Fruit fly (Drosophila melanogaster): ENCODE data around the gene CG42714.

CG42714 gene

DNA sequence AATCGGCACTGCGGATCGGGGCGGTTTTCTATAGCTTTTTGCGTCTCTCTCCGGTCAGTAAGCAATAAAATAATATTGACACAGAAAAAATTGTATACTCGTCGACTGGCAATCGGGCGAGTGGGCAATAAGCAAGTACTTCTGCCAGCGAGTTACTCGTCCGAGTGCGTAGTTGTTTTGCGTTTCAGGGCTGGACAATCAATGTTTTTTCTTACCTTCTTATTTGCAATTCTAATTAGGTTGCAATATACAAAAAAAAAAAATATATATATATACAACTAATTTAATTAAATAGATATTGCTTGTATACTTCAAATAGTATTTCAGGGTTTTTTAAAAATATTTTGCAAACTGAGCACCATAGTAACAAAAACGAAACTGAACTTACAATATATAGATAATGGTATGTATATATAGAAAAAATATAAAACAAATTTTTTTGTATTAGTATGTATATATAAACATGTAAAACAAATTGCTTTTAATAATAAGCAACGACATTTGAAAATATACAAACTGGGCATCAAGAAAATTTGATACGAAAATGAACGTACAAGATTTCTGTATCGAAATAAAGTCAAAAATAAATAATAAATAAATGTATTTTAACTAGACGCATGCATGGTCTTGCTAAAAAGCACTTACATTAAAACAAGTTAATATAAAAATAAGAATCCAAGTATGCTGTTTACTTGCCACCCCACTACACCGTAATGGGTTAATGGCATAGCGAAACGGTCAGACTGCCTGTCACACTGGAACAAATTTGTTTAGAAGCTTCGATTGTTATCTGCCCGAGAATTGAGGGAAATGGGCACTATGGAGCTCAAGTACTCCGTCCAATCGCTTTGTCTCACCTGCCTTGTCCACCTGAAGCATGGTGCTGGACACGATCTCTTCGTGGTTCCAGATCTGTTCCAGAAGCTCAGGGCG, 44.6 kb downstream of the CG42714 start, which contains the start of the genes D19A and CG7386 (continued):
- TF ChIP-seq CG4617 (GFP tag; optimal IDR thresholded peaks at IDR 0.05; ENCODE audit: borderline replicate concordance) (peak; percentile 7), CG7928 (GFP tag; optimal IDR thresholded peaks at IDR 0.05) (peak; percentile 89), btn (GFP tag; optimal IDR thresholded peaks at IDR 0.05) (no peak), CG11696 (GFP tag; IDR thresholded peaks at IDR 0.05) (peak; percentile 38), NC2α (GFP tag; optimal IDR thresholded peaks at IDR 0.05) (no peak), slbo (GFP tag; IDR thresholded peaks at IDR 0.05) (peak; percentile 86), ash1 (GFP tag; optimal IDR thresholded peaks at IDR 0.05) (no peak), rib (GFP tag; IDR thresholded peaks at IDR 0.05) (no peak), Mes4 (GFP tag; optimal IDR thresholded peaks at IDR 0.05) (no peak), CG13894 (tag; optimal IDR thresholded peaks at IDR 0.05) (peak; percentile 34), CG32772 (GFP tag; IDR thresholded peaks at IDR 0.05) (peak; percentile 46; the same call in 1 of the 2 replicates), repo (GFP tag; optimal IDR thresholded peaks at IDR 0.05) (peak; percentile 6), CG3847 (GFP tag; IDR thresholded peaks at IDR 0.05) (peak; percentile 51), CG3281 (GFP tag; optimal IDR thresholded peaks at IDR 0.05) (peak; percentile 38), Dp (GFP tag; optimal IDR thresholded peaks at IDR 0.05) (no peak), CG17829 (tag; optimal IDR thresholded peaks at IDR 0.05) (peak; percentile 64), gsb-n (tag; optimal IDR thresholded peaks at IDR 0.05) (peak; percentile 51), CG2712 (tag; optimal IDR thresholded peaks at IDR 0.05) (peak; percentile 70), Deaf1 (tag; optimal IDR thresholded peaks at IDR 0.05) (no peak), knrl (GFP tag; IDR thresholded peaks at IDR 0.05; ENCODE audit: partially characterized antibody) (peak; percentile 39; the same call in 2 of the 3 replicates), slou (GFP tag; optimal IDR thresholded peaks at IDR 0.05) (peak; percentile 28), CG12744 (GFP tag; optimal IDR thresholded peaks at IDR 0.05) (no peak), CG7357 (GFP tag; IDR thresholded peaks at IDR 0.05) (no peak), nau (GFP tag; optimal IDR thresholded peaks at IDR 0.05) (no peak), NC2β (GFP tag; optimal IDR thresholded peaks at IDR 0.05) (peak; percentile 31), Atf3 (GFP tag; optimal IDR thresholded peaks at IDR 0.05) (no peak), ranshi (GFP tag; IDR thresholded peaks at IDR 0.05) (peak; percentile 53), Usf (GFP tag; optimal IDR thresholded peaks at IDR 0.05) (no peak), CG3995 (GFP tag; optimal IDR thresholded peaks at IDR 0.05) (no peak), H2.0 (GFP tag; IDR thresholded peaks at IDR 0.05) (peak; percentile 59), zen2 (GFP tag; IDR thresholded peaks at IDR 0.05; ENCODE audit: partially characterized antibody) (no peak), phol (tag; optimal IDR thresholded peaks at IDR 0.05) (peak; percentile 61), CG13424 (tag; optimal IDR thresholded peaks at IDR 0.05) (peak; percentile 68), jigr1 (GFP tag; IDR thresholded peaks at IDR 0.05) (no peak), CG14860 (GFP tag; IDR thresholded peaks at IDR 0.05; ENCODE audit: partially characterized antibody) (no peak), CG12769 (tag; optimal IDR thresholded peaks at IDR 0.05) (peak; percentile 15), H15 (GFP tag; IDR thresholded peaks at IDR 0.05) (peak; percentile 77), CG10654 (GFP tag; optimal IDR thresholded peaks at IDR 0.05) (peak; percentile 2), Xrp1 (GFP tag; IDR thresholded peaks at IDR 0.05) (peak; percentile 70), CG10147 (GFP tag; optimal IDR thresholded peaks at IDR 0.05) (peak; percentile 45), Ravus (GFP tag; IDR thresholded peaks at IDR 0.05) (no peak), pho (GFP tag; optimal IDR thresholded peaks at IDR 0.05) (peak; percentile 38), CG14710 (tag; optimal IDR thresholded peaks at IDR 0.05) (peak; percentile 47), Pdp1 (GFP tag; optimal IDR thresholded peaks at IDR 0.05) (peak; percentile 30 to 41), ro (GFP tag; IDR thresholded peaks at IDR 0.05) (no peak), CG8944 (GFP tag; optimal IDR thresholded peaks at IDR 0.05) (peak; percentile 52), salm (tag; optimal IDR thresholded peaks at IDR 0.05) (no peak), fd102C (GFP tag; optimal IDR thresholded peaks at IDR 0.05) (no peak), CG16813 (GFP tag; IDR thresholded peaks at IDR 0.05; ENCODE audit: partially characterized antibody) (no peak)
